Worm (Caenorhabditis elegans): ENCODE data around the gene arrd-25.

- TF ChIP-seq ahr-1 (tag; optimal IDR thresholded peaks at IDR 0.05) (no peak), tbx-2 (tag; optimal IDR thresholded peaks at IDR 0.05) (no peak), pha-4 (tag; optimal IDR thresholded peaks at IDR 0.05) (no peak), nhr-11 (tag; optimal IDR thresholded peaks at IDR 0.05) (no peak), unc-42 (tag; optimal IDR thresholded peaks at IDR 0.05) (no peak), odd-2 (tag; optimal IDR thresholded peaks at IDR 0.05) (no peak), elt-4 (tag; optimal IDR thresholded peaks at IDR 0.05) (no peak), elt-2 (tag; optimal IDR thresholded peaks at IDR 0.05) (no peak), Y22D7AL.16 (tag; optimal IDR thresholded peaks at IDR 0.05) (no peak), K09A11.1 (tag; optimal IDR thresholded peaks at IDR 0.05; ENCODE audit: insufficient read depth) (no peak)
Observed at ce11 chrX:14084230-14084629, 50.6 kb downstream of the arrd-25 start, which contains the start of gene C33G3.6.

All from whole organism, late embryonic.